Worm (Caenorhabditis elegans) whole organism, young adult: ENCODE measurements around the gene moma-1.

ENCODE experiments used
- B0019.2 ChIP-seq: fragments of 200-800 bp; sonication (Bioruptor generic); conservative IDR thresholded peaks from 2 replicates; pipeline ENCODE4 v1.3.6; 2022; ENCODE audit warnings: missing genetic modification reagents, missing genetic modification characterization, missing compliant biosample characterization
- F49E8.2 ChIP-seq: sonication (generic microtip); optimal IDR thresholded peaks from 3 replicates; lab custom pipeline; 2017; ENCODE audit warnings: missing genetic modification characterization, mild to moderate bottlenecking, missing compliant biosample characterization, antibody characterized with exemption, moderate library complexity; ENCODE audit not compliant: insufficient read depth
- F57A8.1 ChIP-seq: fragments of 200-800 bp; sonication (Bioruptor generic); optimal IDR thresholded peaks from 2 replicates; lab custom pipeline; 2018; ENCODE audit warnings: mild to moderate bottlenecking, missing genetic modification characterization, moderate library complexity, missing compliant biosample characterization
- Y95B8A.8 ChIP-seq: fragments of 200-800 bp; sonication (Bioruptor generic); IDR thresholded peaks from 2 replicates; pipeline ENCODE4 v1.3.6; 2022; ENCODE audit warnings: missing genetic modification reagents, missing genetic modification characterization, missing compliant biosample characterization
- ZK185.1 ChIP-seq: sonication (generic microtip); optimal IDR thresholded peaks from 2 replicates; lab custom pipeline; 2016; ENCODE audit warnings: mild to moderate bottlenecking, missing genetic modification characterization, missing compliant biosample characterization; ENCODE audit not compliant: poor library complexity, severe bottlenecking
- ama-1 ChIP-seq, 3 experiments: fragments of 150-350 bp in 1 of 3; sonication (generic microtip) in 2 of 3; optimal IDR thresholded peaks; 2 replicates each; lab custom pipeline; 2014 to 2018; ENCODE audit warnings: missing biosample characterization in 2 of 3, missing genetic modification characterization in 2 of 3, missing genetic modification reagents in 2 of 3
- aptf-3 ChIP-seq: fragments of 200-800 bp; sonication (Bioruptor generic); IDR thresholded peaks from 2 replicates; pipeline ENCODE4 v1.3.6; 2022; ENCODE audit warnings: missing genetic modification characterization, missing compliant biosample characterization
- athp-1 ChIP-seq: sonication (generic microtip); optimal IDR thresholded peaks from 2 replicates; lab custom pipeline; 2017; ENCODE audit warnings: mild to moderate bottlenecking, missing genetic modification characterization, missing compliant biosample characterization
- attf-6 ChIP-seq: fragments of 200-800 bp; sonication (Bioruptor generic); IDR thresholded peaks from 2 replicates; pipeline ENCODE4 v1.3.6; 2022; ENCODE audit warnings: missing genetic modification reagents, missing genetic modification characterization, missing compliant biosample characterization
- bed-2 ChIP-seq: fragments of 200-800 bp; sonication (Bioruptor generic); IDR thresholded peaks from 2 replicates; pipeline ENCODE4 v1.3.6; 2022; ENCODE audit warnings: missing genetic modification reagents, missing genetic modification characterization, missing compliant biosample characterization
- cebp-1 ChIP-seq, 2 experiments: fragments of 200-800 bp in 1 of 2; sonication (Bioruptor generic) in 1 of 2; sonication (generic microtip) in 1 of 2; IDR thresholded peaks in 1 of 2; optimal IDR thresholded peaks in 1 of 2; 2 replicates each; pipeline versions ENCODE4 v1.3.6 to Lab custom; 2017 to 2022; ENCODE audit warnings: missing compliant biosample characterization in 2 of 2, missing genetic modification characterization in 2 of 2, mild to moderate bottlenecking in 1 of 2, missing genetic modification reagents in 1 of 2, moderate library complexity in 1 of 2
- ceh-58 ChIP-seq: fragments of 200-800 bp; sonication (Bioruptor generic); IDR thresholded peaks from 2 replicates; pipeline ENCODE4 v1.3.6; 2022; ENCODE audit warnings: missing genetic modification characterization, missing compliant biosample characterization
- ceh-91 ChIP-seq: fragments of 200-800 bp; sonication (Bioruptor generic); IDR thresholded peaks from 2 replicates; pipeline ENCODE4 v1.3.6; 2022; ENCODE audit warnings: missing genetic modification reagents, missing genetic modification characterization, missing compliant biosample characterization
- die-1 ChIP-seq: sonication (generic microtip); optimal IDR thresholded peaks from 2 replicates; lab custom pipeline; 2016; ENCODE audit warnings: missing genotype, mild to moderate bottlenecking, missing genetic modification characterization, missing compliant biosample characterization
- dox-1 ChIP-seq: fragments of 200-800 bp; sonication (Bioruptor generic); IDR thresholded peaks from 2 replicates; pipeline ENCODE4 v1.3.6; 2022; ENCODE audit warnings: missing genetic modification reagents, missing genetic modification characterization, missing compliant biosample characterization
- egl-18 ChIP-seq: fragments of 200-800 bp; sonication (Bioruptor generic); IDR thresholded peaks from 2 replicates; pipeline ENCODE4 v1.3.6; 2022; ENCODE audit warnings: missing genetic modification reagents, missing genetic modification characterization, missing compliant biosample characterization
- ekl-4 ChIP-seq: fragments of 200-800 bp; sonication (Bioruptor generic); IDR thresholded peaks from 2 replicates; pipeline ENCODE4 v1.3.6; 2022; ENCODE audit warnings: missing genetic modification reagents, missing genetic modification characterization, missing compliant biosample characterization
- ets-4 ChIP-seq: fragments of 200-800 bp; sonication (Bioruptor generic); optimal IDR thresholded peaks from 2 replicates; lab custom pipeline; 2018; ENCODE audit warnings: mild to moderate bottlenecking, missing genetic modification characterization, missing compliant biosample characterization
- fkh-3 ChIP-seq: sonication (generic microtip); optimal IDR thresholded peaks from 2 replicates; lab custom pipeline; 2016; ENCODE audit warnings: mild to moderate bottlenecking, missing genetic modification characterization, missing compliant biosample characterization
- gei-17 ChIP-seq: fragments of 200-800 bp; sonication (Bioruptor generic); optimal IDR thresholded peaks from 2 replicates; lab custom pipeline; 2018; ENCODE audit warnings: mild to moderate bottlenecking, missing genetic modification characterization, missing compliant biosample characterization
- hmg-1.2 ChIP-seq: fragments of 200-800 bp; sonication (Bioruptor generic); IDR thresholded peaks from 2 replicates; pipeline ENCODE4 v1.3.6; 2022; ENCODE audit warnings: missing genetic modification reagents, missing genetic modification characterization, missing compliant biosample characterization
- hsf-1 ChIP-seq: fragments of 200-800 bp; sonication (Bioruptor generic); IDR thresholded peaks from 2 replicates; pipeline ENCODE4 v1.3.6; 2022; ENCODE audit warnings: missing genetic modification reagents, missing genetic modification characterization, missing compliant biosample characterization
- let-526 ChIP-seq: fragments of 200-800 bp; sonication (Bioruptor generic); IDR thresholded peaks from 2 replicates; pipeline ENCODE4 v1.3.6; 2022; ENCODE audit warnings: missing genetic modification reagents, missing genetic modification characterization, missing compliant biosample characterization
- lin-26 ChIP-seq: fragments of 200-800 bp; sonication (Bioruptor generic); IDR thresholded peaks from 2 replicates; pipeline ENCODE4 v1.3.6; 2022; ENCODE audit warnings: missing genetic modification reagents, missing genetic modification characterization, missing compliant biosample characterization
- lin-40 ChIP-seq: sonication (generic microtip); optimal IDR thresholded peaks from 2 replicates; lab custom pipeline; 2016; ENCODE audit warnings: missing genetic modification characterization, mild to moderate bottlenecking, missing compliant biosample characterization, missing genotype, missing genetic modification reagents
- lin-54 ChIP-seq: fragments of 200-800 bp; sonication (Bioruptor generic); optimal IDR thresholded peaks from 2 replicates; lab custom pipeline; 2018; ENCODE audit warnings: mild to moderate bottlenecking, missing genetic modification characterization, missing compliant biosample characterization
- lsl-1 ChIP-seq: fragments of 200-800 bp; sonication (Bioruptor generic); optimal IDR thresholded peaks from 2 replicates; lab custom pipeline; 2018; ENCODE audit warnings: mild to moderate bottlenecking, missing genetic modification characterization, moderate library complexity, missing compliant biosample characterization
- lsy-27 ChIP-seq: sonication (generic microtip); optimal IDR thresholded peaks from 2 replicates; lab custom pipeline; 2017; ENCODE audit warnings: missing genetic modification characterization, mild to moderate bottlenecking, missing compliant biosample characterization, antibody characterized with exemption, missing genotype, borderline replicate concordance; ENCODE audit not compliant: insufficient read depth
- madf-3 ChIP-seq: fragments of 200-800 bp; sonication (Bioruptor generic); IDR thresholded peaks from 2 replicates; pipeline ENCODE4 v1.3.6; 2022; ENCODE audit warnings: missing genetic modification reagents, missing genetic modification characterization, missing compliant biosample characterization
- madf-8 ChIP-seq: fragments of 200-800 bp; sonication (Bioruptor generic); conservative IDR thresholded peaks from 2 replicates; pipeline ENCODE4 v1.3.6; 2022; ENCODE audit warnings: missing genetic modification reagents, missing genetic modification characterization, missing compliant biosample characterization
- mel-28 ChIP-seq: sonication (generic microtip); optimal IDR thresholded peaks from 2 replicates; lab custom pipeline; 2016; ENCODE audit warnings: borderline replicate concordance, mild to moderate bottlenecking, missing genetic modification characterization, missing compliant biosample characterization
- nfya-1 ChIP-seq: sonication (generic microtip); optimal IDR thresholded peaks from 2 replicates; lab custom pipeline; 2017; ENCODE audit warnings: antibody characterized with exemption, missing compliant biosample characterization, missing genetic modification characterization, borderline replicate concordance; ENCODE audit not compliant: insufficient read depth
- nhr-80 ChIP-seq: sonication (generic microtip); optimal IDR thresholded peaks from 2 replicates; lab custom pipeline; 2016; ENCODE audit warnings: missing genetic modification characterization, missing compliant biosample characterization
- nhr-90 ChIP-seq: sonication (generic microtip); optimal IDR thresholded peaks from 2 replicates; lab custom pipeline; 2016; ENCODE audit warnings: missing genotype, mild to moderate bottlenecking, missing genetic modification characterization, missing compliant biosample characterization
- rpc-1 ChIP-seq, 2 experiments: fragments of 150-350 bp in 1 of 2; sonication (generic microtip) in 1 of 2; optimal IDR thresholded peaks; 2 replicates each; lab custom pipeline; 2014 to 2018; ENCODE audit warnings: missing biosample characterization in 1 of 2, missing genetic modification characterization in 1 of 2, missing genetic modification reagents in 1 of 2, missing genotype in 1 of 2
- sdz-38 ChIP-seq: sonication (generic microtip); optimal IDR thresholded peaks from 2 replicates; lab custom pipeline; 2016; ENCODE audit warnings: missing genotype, missing genetic modification characterization, missing compliant biosample characterization
- snpc-1.1 ChIP-seq: sonication (generic microtip); optimal IDR thresholded peaks from 2 replicates; lab custom pipeline; 2017; ENCODE audit warnings: missing genetic modification characterization, mild to moderate bottlenecking, missing compliant biosample characterization, antibody characterized with exemption, moderate library complexity, missing genotype, missing genetic modification reagents; ENCODE audit not compliant: insufficient read depth
- snpc-3.4 ChIP-seq: sonication (generic microtip); optimal IDR thresholded peaks from 2 replicates; lab custom pipeline; 2017; ENCODE audit warnings: missing genetic modification characterization, mild to moderate bottlenecking, missing compliant biosample characterization, antibody characterized with exemption, moderate library complexity, missing genotype, missing genetic modification reagents
- somi-1 ChIP-seq: fragments of 200-800 bp; sonication (Bioruptor generic); optimal IDR thresholded peaks from 2 replicates; lab custom pipeline; 2018; ENCODE audit warnings: mild to moderate bottlenecking, missing genetic modification characterization, missing compliant biosample characterization
- sptf-2 ChIP-seq: fragments of 200-800 bp; sonication (Bioruptor generic); optimal IDR thresholded peaks from 2 replicates; lab custom pipeline; 2018; ENCODE audit warnings: mild to moderate bottlenecking, missing genetic modification characterization, missing compliant biosample characterization
- tbp1 ChIP-seq: fragments of 200-800 bp; sonication (Bioruptor generic); optimal IDR thresholded peaks from 2 replicates; lab custom pipeline; 2018; ENCODE audit warnings: mild to moderate bottlenecking, missing genetic modification characterization, missing compliant biosample characterization
- zfh-2 ChIP-seq: fragments of 200-800 bp; sonication (Bioruptor generic); conservative IDR thresholded peaks from 2 replicates; pipeline ENCODE4 v1.3.6; 2022; ENCODE audit warnings: missing genetic modification reagents, missing genetic modification characterization, missing compliant biosample characterization
- ztf-22 ChIP-seq: fragments of 200-800 bp; sonication (Bioruptor generic); optimal IDR thresholded peaks from 2 replicates; lab custom pipeline; 2018; ENCODE audit warnings: mild to moderate bottlenecking, missing genetic modification characterization, moderate library complexity, missing compliant biosample characterization
- ztf-25 ChIP-seq: fragments of 200-800 bp; sonication (Bioruptor generic); IDR thresholded peaks from 2 replicates; pipeline ENCODE4 v1.3.6; 2022; ENCODE audit warnings: missing genetic modification reagents, missing genetic modification characterization, missing compliant biosample characterization
- ztf-28 ChIP-seq: fragments of 200-800 bp; sonication (Bioruptor generic); IDR thresholded peaks from 2 replicates; pipeline ENCODE4 v1.3.6; 2022; ENCODE audit warnings: missing genetic modification reagents, missing genetic modification characterization, missing compliant biosample characterization
- ztf-3 ChIP-seq: fragments of 200-800 bp; sonication (Bioruptor generic); optimal IDR thresholded peaks from 2 replicates; lab custom pipeline; 2018; ENCODE audit warnings: mild to moderate bottlenecking, missing genetic modification characterization, missing compliant biosample characterization

The moma-1 gene

DNA sequence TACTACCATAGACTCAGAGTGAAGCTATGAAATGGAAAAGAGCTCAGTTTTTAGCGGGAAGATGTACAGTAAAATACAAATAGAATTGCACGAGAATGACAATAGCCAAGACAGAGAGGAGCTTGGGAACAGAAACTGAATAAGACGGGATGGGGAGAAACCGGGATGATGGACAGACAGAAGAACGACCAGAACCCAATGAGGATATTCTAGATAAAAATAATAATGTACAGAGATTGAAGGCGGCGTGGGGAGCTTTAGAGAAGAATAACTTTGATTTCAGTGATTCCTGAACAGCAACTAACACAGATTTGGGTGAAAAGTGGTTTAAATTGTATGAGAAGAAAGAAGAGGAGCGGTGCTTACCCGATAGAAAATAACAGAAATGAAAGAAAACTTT lies 29.3 kb upstream of the moma-1 start:
- no peak for TF ChIP-seq rpc-1 (optimal IDR thresholded peaks at IDR 0.05; lab: Kevin White, UChicago)
- TF ChIP-seq rpc-1 (tag; optimal IDR thresholded peaks at IDR 0.05; lab: Kevin White, UChicago), result no peak
- TF ChIP-seq F49E8.2 (tag; lab: Kevin White, UChicago), result peak; percentile 86
- TF ChIP-seq attf-6 (GFP tag; lab: Robert Waterston, UW), result 0 out of 2 replicates have a peak, but pooled peaks have one; percentile 9
- TF ChIP-seq ets-4, result no peak
- TF ChIP-seq madf-8 (GFP tag; lab: Robert Waterston, UW), result no peak
- TF ChIP-seq lin-40 (tag; lab: Kevin White, UChicago), result no peak
- no peak for TF ChIP-seq zfh-2 (GFP tag; lab: Robert Waterston, UW)
- TF ChIP-seq ztf-28 (GFP tag; lab: Robert Waterston, UW), result no peak
- TF ChIP-seq snpc-1.1 (tag; lab: Kevin White, UChicago), result peak; percentile 10
- no peak for TF ChIP-seq hsf-1 (GFP tag; lab: Robert Waterston, UW)
- TF ChIP-seq lsy-27 (tag; lab: Kevin White, UChicago), result no peak
- no peak for TF ChIP-seq sdz-38 (tag; lab: Kevin White, UChicago)
- TF ChIP-seq ekl-4 (GFP tag; lab: Robert Waterston, UW), result peak; percentile 52
- no peak for TF ChIP-seq cebp-1 (GFP tag; IDR thresholded peaks at IDR 0.05; lab: Robert Waterston, UW)
- TF ChIP-seq cebp-1 (tag; optimal IDR thresholded peaks at IDR 0.05; lab: Kevin White, UChicago), result peak; percentile 19
- no peak for TF ChIP-seq somi-1
- no peak for TF ChIP-seq mel-28 (tag; lab: Kevin White, UChicago)
- TF ChIP-seq gei-17, result no peak
- TF ChIP-seq nhr-90 (tag; lab: Kevin White, UChicago), result no peak
- TF ChIP-seq hmg-1.2 (GFP tag; lab: Robert Waterston, UW), result no peak
- TF ChIP-seq madf-3 (GFP tag; lab: Robert Waterston, UW), result peak; percentile 76; the same call in 1 of the 2 replicates
- no peak for TF ChIP-seq let-526 (GFP tag; lab: Robert Waterston, UW)
- peak; percentile 19; the same call in 1 of the 2 replicates for TF ChIP-seq dox-1 (GFP tag; lab: Robert Waterston, UW)
- TF ChIP-seq egl-18 (GFP tag; lab: Robert Waterston, UW), result no peak
- TF ChIP-seq ceh-91, result no peak
- no peak for TF ChIP-seq B0019.2 (GFP tag; lab: Robert Waterston, UW)
- no peak for TF ChIP-seq ama-1 (optimal IDR thresholded peaks at IDR 0.05; lab: Kevin White, UChicago)
- peak in 1 of 2 experiments; percentile 66 for TF ChIP-seq ama-1 (GFP tag; optimal IDR thresholded peaks at IDR 0.05; lab: Kevin White, UChicago)
- TF ChIP-seq nhr-80 (tag; lab: Kevin White, UChicago), result no peak
- TF ChIP-seq ztf-22 (GFP tag; lab: Kevin White, UChicago), result no peak
- TF ChIP-seq tbp1 (GFP tag; lab: Kevin White, UChicago), result peak; percentile 15
- peak; percentile 16 for TF ChIP-seq ZK185.1 (tag; lab: Kevin White, UChicago)
- no peak for TF ChIP-seq fkh-3 (tag; lab: Kevin White, UChicago)
- peak; percentile 78 for TF ChIP-seq athp-1 (tag; lab: Kevin White, UChicago)
- TF ChIP-seq ceh-58 (GFP tag; lab: Robert Waterston, UW), result 0 out of 2 replicates have a peak, but pooled peaks have one; percentile 15
- TF ChIP-seq die-1 (tag; lab: Kevin White, UChicago), result peak; percentile 5
- no peak for TF ChIP-seq bed-2 (GFP tag; lab: Robert Waterston, UW)
- TF ChIP-seq nfya-1 (tag; lab: Kevin White, UChicago), result no peak
- no peak for TF ChIP-seq ztf-3 (GFP tag; lab: Kevin White, UChicago)
- peak; percentile 22 for TF ChIP-seq lin-54 (GFP tag; lab: Kevin White, UChicago)
- no peak for TF ChIP-seq aptf-3 (GFP tag; lab: Robert Waterston, UW)
- TF ChIP-seq snpc-3.4 (tag; lab: Kevin White, UChicago), result peak; percentile 39
- TF ChIP-seq lsl-1, result peak; percentile 33
- TF ChIP-seq Y95B8A.8 (GFP tag; lab: Robert Waterston, UW), result peak; percentile 69; the same call in 1 of the 2 replicates
- TF ChIP-seq F57A8.1 (GFP tag; lab: Kevin White, UChicago), result no peak
- TF ChIP-seq sptf-2 (GFP tag; lab: Kevin White, UChicago), result no peak
- peak; percentile 54 for TF ChIP-seq lin-26 (GFP tag; lab: Robert Waterston, UW)
- TF ChIP-seq ztf-25 (GFP tag; lab: Robert Waterston, UW), result no peak
